Worm (Caenorhabditis elegans) whole organism, mixed stage, embryonic: ENCODE measurements around the gene hat-1.

ENCODE experiments used
- M03D4.4 ChIP-seq: sonication (generic microtip); optimal IDR thresholded peaks from 2 replicates; lab custom pipeline; 2017; ENCODE audit warnings: mild to moderate bottlenecking, missing genetic modification characterization, missing compliant biosample characterization
- bed-3 ChIP-seq: fragments of 200-800 bp; sonication (Bioruptor generic); optimal IDR thresholded peaks from 3 replicates; lab custom pipeline; 2018; ENCODE audit warnings: mild to moderate bottlenecking, missing genetic modification characterization, moderate library complexity, missing compliant biosample characterization
- blmp-1 ChIP-seq: fragments of 150-350 bp; optimal IDR thresholded peaks from 2 replicates; lab custom pipeline; 2014; ENCODE audit warnings: missing biosample characterization, missing genetic modification characterization
- ceh-39 ChIP-seq: fragments of 150-350 bp; optimal IDR thresholded peaks from 2 replicates; lab custom pipeline; 2014; ENCODE audit warnings: missing biosample characterization, missing genetic modification characterization
- ces-1 ChIP-seq: fragments of 150-350 bp; optimal IDR thresholded peaks from 2 replicates; lab custom pipeline; 2014; ENCODE audit warnings: missing biosample characterization, missing genetic modification reagents, missing genetic modification characterization
- drap-1 ChIP-seq: fragments of 200-800 bp; sonication (Bioruptor generic); optimal IDR thresholded peaks from 3 replicates; lab custom pipeline; 2018; ENCODE audit warnings: mild to moderate bottlenecking, missing genetic modification characterization, missing compliant biosample characterization
- elt-1 ChIP-seq: sonication (generic microtip); optimal IDR thresholded peaks from 2 replicates; lab custom pipeline; 2017; ENCODE audit warnings: missing genetic modification characterization, mild to moderate bottlenecking, missing compliant biosample characterization, antibody characterized with exemption, moderate library complexity, borderline replicate concordance; ENCODE audit not compliant: insufficient read depth
- elt-3 ChIP-seq: fragments of 150-350 bp; optimal IDR thresholded peaks from 2 replicates; lab custom pipeline; 2014; ENCODE audit warnings: missing biosample characterization, missing genetic modification characterization
- flh-1 ChIP-seq: fragments of 200-800 bp; sonication (Bioruptor generic); optimal IDR thresholded peaks from 2 replicates; lab custom pipeline; 2018; ENCODE audit warnings: mild to moderate bottlenecking, missing genetic modification characterization, moderate library complexity, missing compliant biosample characterization
- lin-13 ChIP-seq: fragments of 150-350 bp; optimal IDR thresholded peaks from 2 replicates; lab custom pipeline; 2014; ENCODE audit warnings: missing biosample characterization, missing genetic modification characterization
- lin-32 ChIP-seq: fragments of 200-800 bp; sonication (Bioruptor generic); optimal IDR thresholded peaks from 2 replicates; lab custom pipeline; 2018; ENCODE audit warnings: mild to moderate bottlenecking, missing genetic modification characterization, missing compliant biosample characterization
- lsy-2 ChIP-seq: fragments of 150-350 bp; optimal IDR thresholded peaks from 2 replicates; lab custom pipeline; 2014; ENCODE audit warnings: missing biosample characterization, missing genetic modification characterization
- mab-5 ChIP-seq: fragments of 150-350 bp; optimal IDR thresholded peaks from 2 replicates; lab custom pipeline; 2014; ENCODE audit warnings: missing biosample characterization, missing genetic modification characterization
- mep-1 ChIP-seq: fragments of 150-350 bp; optimal IDR thresholded peaks from 2 replicates; lab custom pipeline; 2017; ENCODE audit warnings: missing biosample characterization, missing genetic modification reagents, missing genetic modification characterization, inconsistent platforms
- mls-2 ChIP-seq: sonication (generic microtip); optimal IDR thresholded peaks from 2 replicates; lab custom pipeline; 2016; ENCODE audit warnings: mild to moderate bottlenecking, missing genetic modification characterization, moderate library complexity, missing compliant biosample characterization
- nhr-12 ChIP-seq: fragments of 150-350 bp; optimal IDR thresholded peaks from 2 replicates; lab custom pipeline; 2014; ENCODE audit warnings: missing biosample characterization, missing genetic modification characterization
- nhr-2 ChIP-seq: fragments of 150-350 bp; optimal IDR thresholded peaks from 2 replicates; lab custom pipeline; 2014; ENCODE audit warnings: missing biosample characterization, missing genetic modification characterization
- nhr-237 ChIP-seq: fragments of 150-350 bp; optimal IDR thresholded peaks from 2 replicates; lab custom pipeline; 2014; ENCODE audit warnings: missing biosample characterization, missing genetic modification characterization
- nhr-28 ChIP-seq: fragments of 150-350 bp; optimal IDR thresholded peaks from 2 replicates; lab custom pipeline; 2014; ENCODE audit warnings: missing biosample characterization, missing genetic modification characterization
- nhr-76 ChIP-seq: sonication (generic microtip); optimal IDR thresholded peaks from 2 replicates; lab custom pipeline; 2017; ENCODE audit warnings: missing biosample characterization, missing genetic modification characterization
- pha-4 ChIP-seq: fragments of 150-350 bp; optimal IDR thresholded peaks from 2 replicates; lab custom pipeline; 2018; ENCODE audit warnings: missing biosample characterization, missing genetic modification reagents, missing genetic modification characterization
- sem-2 ChIP-seq: fragments of 200-800 bp; sonication (Bioruptor generic); optimal IDR thresholded peaks from 2 replicates; lab custom pipeline; 2018; ENCODE audit warnings: mild to moderate bottlenecking, missing genetic modification characterization, missing compliant biosample characterization
- snpc-4 ChIP-seq: fragments of 150-350 bp; optimal IDR thresholded peaks from 2 replicates; lab custom pipeline; 2014; ENCODE audit warnings: missing biosample characterization, missing genetic modification characterization
- sptf-1 ChIP-seq: sonication (generic microtip); optimal IDR thresholded peaks from 2 replicates; lab custom pipeline; 2017; ENCODE audit warnings: mild to moderate bottlenecking, missing genetic modification characterization, moderate library complexity, missing compliant biosample characterization
- tbx-8 ChIP-seq: fragments of 200-800 bp; sonication (Bioruptor generic); optimal IDR thresholded peaks from 2 replicates; lab custom pipeline; 2018; ENCODE audit warnings: mild to moderate bottlenecking, missing genetic modification characterization, moderate library complexity, missing compliant biosample characterization
- unc-120 ChIP-seq: sonication (generic microtip); optimal IDR thresholded peaks from 2 replicates; lab custom pipeline; 2017; ENCODE audit warnings: missing genetic modification characterization, missing compliant biosample characterization; ENCODE audit not compliant: poor library complexity, severe bottlenecking
- unc-39 ChIP-seq: fragments of 150-350 bp; optimal IDR thresholded peaks from 2 replicates; lab custom pipeline; 2014; ENCODE audit warnings: missing biosample characterization, missing genetic modification characterization
- unc-62 ChIP-seq: fragments of 150-350 bp; optimal IDR thresholded peaks from 2 replicates; lab custom pipeline; 2014; ENCODE audit warnings: missing biosample characterization, missing genetic modification reagents, missing genetic modification characterization
- zip-8 ChIP-seq: fragments of 150-350 bp; optimal IDR thresholded peaks from 2 replicates; lab custom pipeline; 2014; ENCODE audit warnings: missing biosample characterization, missing genetic modification characterization

The hat-1 gene

ce11 chrIII:10427882-10428281 is 20.8 kb upstream of the hat-1 start, which contains the start of gene prp-3:
prp-3 (minus strand) TSS chrIII:10427982.
- TF ChIP-seq drap-1 (GFP tag; lab: Kevin White, UChicago) (no peak), tbx-8 (GFP tag; lab: Kevin White, UChicago) (no peak), pha-4 (tag; lab: Kevin White, UChicago) (no peak), zip-8 (no peak), unc-120 (tag; lab: Kevin White, UChicago) (no peak), lin-13 (tag; lab: Kevin White, UChicago) (no peak), lin-32 (GFP tag; lab: Kevin White, UChicago) (no peak), nhr-28 (tag; lab: Kevin White, UChicago) (no peak), nhr-12 (tag; lab: Kevin White, UChicago) (no peak), elt-1 (tag; lab: Kevin White, UChicago) (no peak), sem-2 (GFP tag; lab: Kevin White, UChicago) (no peak), nhr-76 (no peak), elt-3 (tag; lab: Kevin White, UChicago) (no peak), blmp-1 (tag; lab: Kevin White, UChicago) (no peak), lsy-2 (tag; lab: Kevin White, UChicago) (no peak)

DNA sequence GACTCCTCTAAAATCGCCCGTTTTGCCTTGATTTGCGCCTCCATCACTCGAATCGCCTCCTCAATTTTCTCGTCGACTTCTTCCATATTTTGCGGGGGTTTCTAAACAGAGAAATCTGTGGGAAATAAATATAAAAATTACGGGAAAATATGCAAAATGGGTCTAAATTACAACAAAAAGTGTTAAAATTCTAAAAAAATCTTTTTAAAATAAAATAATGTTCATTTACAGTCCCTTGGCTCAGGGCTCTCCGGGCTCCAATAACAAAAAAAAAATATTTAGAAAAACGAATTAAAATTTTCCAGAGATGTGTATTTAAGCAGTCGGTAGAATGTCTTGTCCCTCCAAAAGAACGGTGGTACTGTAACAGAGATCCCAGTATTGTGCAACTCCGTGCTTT is 16.9 kb upstream of the hat-1 start, which contains the start of gene M03C11.6:
M03C11.6 (minus strand) TSS at position 101 of the 400 bp plus-strand sequence.
- TF ChIP-seq nhr-237 (tag; lab: Kevin White, UChicago) (no peak), zip-8 (no peak), snpc-4 (no peak), flh-1 (GFP tag; lab: Kevin White, UChicago) (no peak), lsy-2 (tag; lab: Kevin White, UChicago) (no peak)

ce11 chrIII:10421680-10422079 is 14.6 kb upstream of the hat-1 start:
- no peak for TF ChIP-seq mls-2 (tag; lab: Kevin White, UChicago)
- TF ChIP-seq nhr-237 (tag; lab: Kevin White, UChicago): no peak
- no peak for TF ChIP-seq drap-1 (GFP tag; lab: Kevin White, UChicago)
- TF ChIP-seq unc-39 (tag; lab: Kevin White, UChicago): no peak
- no peak for TF ChIP-seq elt-3 (tag; lab: Kevin White, UChicago)

DNA sequence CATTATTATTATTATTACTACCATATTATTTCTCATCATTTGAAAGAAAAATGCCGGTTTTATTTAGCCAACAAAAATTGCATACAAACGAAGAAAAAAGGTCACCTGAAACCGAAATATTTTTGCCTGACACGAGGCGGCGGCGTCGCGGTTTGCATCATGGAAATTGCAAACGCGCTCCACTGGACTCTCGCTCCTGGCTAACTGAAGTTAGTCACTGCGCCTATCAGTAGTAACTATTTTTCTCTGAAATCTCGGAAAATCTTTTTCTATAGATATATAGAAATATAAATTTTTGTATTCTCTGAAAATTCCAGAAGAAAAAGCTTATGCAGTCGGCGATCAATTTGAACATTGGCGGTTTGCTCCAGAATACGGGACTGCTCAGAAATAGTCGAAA is 8.8 kb upstream of the hat-1 start, which contains the start of gene ymel-1:
ymel-1 (plus strand) TSS at position 318 of the 400 bp plus-strand sequence.
- peak; percentile 25 for TF ChIP-seq M03D4.4 (tag; lab: Kevin White, UChicago)
- TF ChIP-seq lin-13 (tag; lab: Kevin White, UChicago): no peak
- no peak for TF ChIP-seq elt-3 (tag; lab: Kevin White, UChicago)
- TF ChIP-seq mab-5: no peak
- no peak for TF ChIP-seq lsy-2 (tag; lab: Kevin White, UChicago)
- TF ChIP-seq, all 35 proteins: peak for 1

ce11 chrIII:10404918-10405317 is 2.1 kb downstream of the hat-1 start, which contains the start of the genes M03C11.3 and chl-1:
M03C11.3 (plus strand) TSS chrIII:10405070.
chl-1 (minus strand) TSS chrIII:10405240.
- TF ChIP-seq mls-2 (tag; lab: Kevin White, UChicago) (no peak), nhr-12 (tag; lab: Kevin White, UChicago) (no peak), nhr-28 (tag; lab: Kevin White, UChicago) (no peak), nhr-2 (no peak), elt-3 (tag; lab: Kevin White, UChicago) (no peak), ceh-39 (tag; lab: Kevin White, UChicago) (no peak), blmp-1 (tag; lab: Kevin White, UChicago) (no peak), elt-1 (tag; lab: Kevin White, UChicago) (no peak), bed-3 (no peak), lsy-2 (tag; lab: Kevin White, UChicago) (no peak), tbx-8 (GFP tag; lab: Kevin White, UChicago) (no peak), mep-1 (no peak), sptf-1 (no peak), ces-1 (GFP tag; lab: Kevin White, UChicago) (no peak), M03D4.4 (tag; lab: Kevin White, UChicago) (no peak), pha-4 (tag; lab: Kevin White, UChicago) (no peak), lin-13 (tag; lab: Kevin White, UChicago) (no peak), unc-62 (GFP tag; lab: Kevin White, UChicago) (no peak), unc-39 (tag; lab: Kevin White, UChicago) (no peak)
